Fruit fly (Drosophila melanogaster) whole organism, embryonic: ENCODE data around the gene CG17786.

ENCODE experiments used
- CG1647 ChIP-seq: fragments of 200-800 bp; sonication (Bioruptor generic); optimal IDR thresholded peaks from 3 replicates; lab custom pipeline; 2016; ENCODE audit warnings: missing biosample characterization, missing genetic modification characterization
- CG17186 ChIP-seq: fragments of 200-800 bp; sonication (Bioruptor generic); optimal IDR thresholded peaks from 3 replicates; lab custom pipeline; 2017; ENCODE audit warnings: missing biosample characterization, missing genetic modification reagents, missing genetic modification characterization
- CG18262 ChIP-seq: fragments of 200-800 bp; optimal IDR thresholded peaks from 3 replicates; lab custom pipeline; 2019; ENCODE audit warnings: missing biosample characterization, mild to moderate bottlenecking, missing genetic modification characterization, moderate library complexity
- CG4854 ChIP-seq: fragments of 200-800 bp; sonication (Bioruptor generic); optimal IDR thresholded peaks from 2 replicates; lab custom pipeline; 2016; ENCODE audit warnings: missing biosample characterization, missing genetic modification characterization, inconsistent platforms
- CG5953 ChIP-seq: fragments of 200-800 bp; sonication (Bioruptor generic); IDR thresholded peaks from 2 replicates; pipeline ENCODE4 v1.3.6; 2022; ENCODE audit warnings: missing biosample characterization, missing genetic modification characterization
- CG7745 ChIP-seq: fragments of 200-800 bp; sonication (Bioruptor generic); optimal IDR thresholded peaks from 2 replicates; lab custom pipeline; 2018; ENCODE audit warnings: missing biosample characterization, mild to moderate bottlenecking, missing genetic modification characterization, moderate library complexity
- CkIIα-i1 ChIP-seq: fragments of 200-800 bp; sonication (Bioruptor generic); IDR thresholded peaks from 2 replicates; pipeline ENCODE4 v1.3.6; 2022; ENCODE audit warnings: missing biosample characterization, missing genetic modification characterization
- Gsc ChIP-seq: fragments of 200-800 bp; sonication (Bioruptor generic); IDR thresholded peaks from 2 replicates; pipeline ENCODE4 v1.3.6; 2022; ENCODE audit warnings: missing biosample characterization, missing genetic modification characterization
- Stat92E ChIP-seq, 3 experiments: fragments of >200 bp in 2 of 3; fragments of 200-800 bp in 1 of 3; sonication (Bioruptor generic) in 1 of 3; optimal IDR thresholded peaks; 2 replicates each; lab custom pipeline; 2017 to 2019; ENCODE audit warnings: missing biosample characterization in 3 of 3, missing genetic modification characterization in 3 of 3, mild to moderate bottlenecking in 1 of 3, moderate library complexity in 1 of 3
- amos ChIP-seq: fragments of 200-800 bp; sonication (Bioruptor generic); IDR thresholded peaks from 2 replicates; pipeline ENCODE4 v1.3.6; 2022; ENCODE audit warnings: missing biosample characterization, missing genetic modification characterization; ENCODE audit not compliant: partially characterized antibody
- emc ChIP-seq: fragments of 200-800 bp; sonication (Bioruptor generic); optimal IDR thresholded peaks from 2 replicates; lab custom pipeline; 2016; ENCODE audit warnings: missing biosample characterization, missing genetic modification characterization
- p53 ChIP-seq: fragments of 200-800 bp; sonication (Bioruptor generic); optimal IDR thresholded peaks from 2 replicates; lab custom pipeline; 2016; ENCODE audit warnings: missing biosample characterization, missing genetic modification characterization
- tll ChIP-seq, 2 experiments: fragments of 200-800 bp in 1 of 2; fragments of >200 bp in 1 of 2; sonication (Bioruptor generic) in 1 of 2; optimal IDR thresholded peaks; 2 replicates each; lab custom pipeline; 2017 to 2019; ENCODE audit warnings: missing biosample characterization in 2 of 2, missing genetic modification characterization in 2 of 2, mild to moderate bottlenecking in 1 of 2, moderate library complexity in 1 of 2
- zen2 ChIP-seq: fragments of 200-800 bp; sonication (Bioruptor generic); IDR thresholded peaks from 3 replicates; pipeline ENCODE4 v1.3.6; 2022; ENCODE audit warnings: missing biosample characterization, missing genetic modification characterization; ENCODE audit not compliant: partially characterized antibody

- TF ChIP-seq Gsc (GFP tag; lab: Robert Waterston, UW) (no peak), amos (GFP tag; lab: Robert Waterston, UW) (no peak), emc (GFP tag; lab: Kevin White, UChicago) (no peak), CG17186 (GFP tag; lab: Kevin White, UChicago) (no peak), CkIIα-i1 (GFP tag; lab: Robert Waterston, UW) (no peak), CG18262 (tag; lab: Kevin White, UChicago) (no peak), Stat92E (GFP tag; optimal IDR thresholded peaks at IDR 0.05; lab: Kevin White, UChicago) (no peak), CG7745 (no peak), p53 (GFP tag; lab: Kevin White, UChicago) (no peak), zen2 (no peak), CG5953 (GFP tag; lab: Robert Waterston, UW) (no peak), CG4854 (GFP tag; lab: Kevin White, UChicago) (no peak), tll (GFP tag; optimal IDR thresholded peaks at IDR 0.05; lab: Kevin White, UChicago) (no peak), CG1647 (GFP tag; lab: Kevin White, UChicago) (no peak)
Observed at dm6 chr3R:24260411-24260810, 41.9 kb upstream of the CG17786 start.
